Fruit fly (Drosophila melanogaster) whole organism, prepupa: ENCODE data around the gene CG13766.

ENCODE experiments used
- Blimp-1 ChIP-seq: fragments of 200-800 bp; sonication (Bioruptor generic); optimal IDR thresholded peaks from 3 replicates; lab custom pipeline; 2017; ENCODE audit warnings: missing biosample characterization, missing genetic modification characterization, mild to moderate bottlenecking, moderate library complexity, missing genetic modification reagents
- CG10631 ChIP-seq: fragments of 200-800 bp; sonication (Bioruptor generic); optimal IDR thresholded peaks from 2 replicates; lab custom pipeline; 2016; ENCODE audit warnings: missing biosample characterization, missing genetic modification characterization
- CG11294 ChIP-seq: fragments of 200-800 bp; sonication (Bioruptor generic); IDR thresholded peaks from 2 replicates; pipeline ENCODE4 v1.3.6; 2022; ENCODE audit warnings: missing biosample characterization, missing genetic modification characterization
- CG11762 ChIP-seq: fragments of 200-800 bp; sonication (Bioruptor generic); optimal IDR thresholded peaks from 3 replicates; lab custom pipeline; 2016; ENCODE audit warnings: missing biosample characterization, missing genetic modification characterization; ENCODE audit not compliant: insufficient read depth
- CG15336 ChIP-seq: fragments of 200-800 bp; sonication (Bioruptor generic); IDR thresholded peaks from 2 replicates; pipeline ENCODE4 v1.3.6; 2022; ENCODE audit warnings: missing biosample characterization, missing genetic modification characterization
- CG1621 ChIP-seq: fragments of 200-800 bp; sonication (Bioruptor generic); optimal IDR thresholded peaks from 3 replicates; lab custom pipeline; 2018; ENCODE audit warnings: missing biosample characterization, mild to moderate bottlenecking, missing genetic modification characterization
- CG16779 ChIP-seq: fragments of 200-800 bp; sonication (Bioruptor generic); optimal IDR thresholded peaks from 3 replicates; lab custom pipeline; 2017; ENCODE audit warnings: missing biosample characterization, mild to moderate bottlenecking, missing genetic modification characterization
- CG3032 ChIP-seq: fragments of 200-800 bp; optimal IDR thresholded peaks from 2 replicates; lab custom pipeline; 2019; ENCODE audit warnings: missing biosample characterization, mild to moderate bottlenecking, missing genetic modification characterization, moderate library complexity
- CG32006 ChIP-seq: fragments of 200-800 bp; sonication (Bioruptor generic); optimal IDR thresholded peaks from 3 replicates; lab custom pipeline; 2017; ENCODE audit warnings: missing biosample characterization, mild to moderate bottlenecking, missing genetic modification characterization
- CG34406 ChIP-seq: fragments of 200-800 bp; sonication (Bioruptor generic); optimal IDR thresholded peaks from 3 replicates; lab custom pipeline; 2016; ENCODE audit warnings: missing biosample characterization, missing genetic modification characterization
- CG4318 ChIP-seq: fragments of 200-800 bp; sonication (Bioruptor generic); optimal IDR thresholded peaks from 3 replicates; lab custom pipeline; 2017; ENCODE audit warnings: missing biosample characterization, mild to moderate bottlenecking, missing genetic modification characterization
- CG6163 ChIP-seq: fragments of 200-800 bp; sonication (Bioruptor generic); IDR thresholded peaks from 3 replicates; pipeline ENCODE4 v1.3.6; 2022; ENCODE audit warnings: missing biosample characterization, missing genetic modification characterization
- CG6276 ChIP-seq: fragments of 200-800 bp; sonication (Bioruptor generic); optimal IDR thresholded peaks from 2 replicates; lab custom pipeline; 2017; ENCODE audit warnings: missing biosample characterization, mild to moderate bottlenecking, missing genetic modification characterization
- CG6792 ChIP-seq: fragments of 200-800 bp; sonication (Bioruptor generic); optimal IDR thresholded peaks from 3 replicates; lab custom pipeline; 2016; ENCODE audit warnings: missing biosample characterization, missing genetic modification characterization
- CG6808 ChIP-seq: fragments of 200-800 bp; sonication (Bioruptor generic); optimal IDR thresholded peaks from 3 replicates; lab custom pipeline; 2017; ENCODE audit warnings: missing biosample characterization, missing genetic modification characterization, mild to moderate bottlenecking, moderate library complexity, missing genetic modification reagents
- CG7368 ChIP-seq: fragments of 200-800 bp; sonication (Bioruptor generic); optimal IDR thresholded peaks from 3 replicates; lab custom pipeline; 2016; ENCODE audit warnings: missing biosample characterization, missing genetic modification characterization
- CG8119 ChIP-seq: fragments of 200-800 bp; sonication (Bioruptor generic); IDR thresholded peaks from 3 replicates; pipeline ENCODE4 v1.3.6; 2022; ENCODE audit warnings: missing biosample characterization, missing genetic modification characterization
- CG8319 ChIP-seq: fragments of 200-800 bp; sonication (Bioruptor generic); optimal IDR thresholded peaks from 3 replicates; lab custom pipeline; 2016; ENCODE audit warnings: missing biosample characterization, missing genetic modification characterization
- CG8632 ChIP-seq: fragments of 200-800 bp; sonication (Bioruptor generic); optimal IDR thresholded peaks from 3 replicates; lab custom pipeline; 2016; ENCODE audit warnings: missing biosample characterization, missing genetic modification characterization
- CG9139 ChIP-seq: fragments of 200-800 bp; sonication (Bioruptor generic); optimal IDR thresholded peaks from 3 replicates; lab custom pipeline; 2017; ENCODE audit warnings: missing biosample characterization, mild to moderate bottlenecking, missing genetic modification characterization
- Eip75B ChIP-seq: fragments of 200-800 bp; sonication (Bioruptor generic); optimal IDR thresholded peaks from 3 replicates; lab custom pipeline; 2016; ENCODE audit warnings: missing biosample characterization, missing genetic modification characterization
- Eip78C ChIP-seq: fragments of 200-800 bp; sonication (Bioruptor generic); peaks from one replicate; lab custom pipeline; 2016; ENCODE audit warnings: missing biosample characterization, missing genetic modification characterization
- Eip93F ChIP-seq: fragments of 200-800 bp; sonication (Bioruptor generic); optimal IDR thresholded peaks from 2 replicates; lab custom pipeline; 2016; ENCODE audit warnings: missing biosample characterization, mild to moderate bottlenecking, missing genetic modification characterization
- Ets21C ChIP-seq: fragments of 200-800 bp; sonication (Bioruptor generic); optimal IDR thresholded peaks from 3 replicates; lab custom pipeline; 2016; ENCODE audit warnings: missing biosample characterization, missing genetic modification characterization
- Ets96B ChIP-seq: fragments of 200-800 bp; optimal IDR thresholded peaks from 2 replicates; lab custom pipeline; 2019; ENCODE audit warnings: missing biosample characterization, mild to moderate bottlenecking, missing genetic modification characterization, moderate library complexity
- Gug ChIP-seq: fragments of 200-800 bp; sonication (Bioruptor generic); IDR thresholded peaks from 2 replicates; pipeline ENCODE4 v1.3.6; 2022; ENCODE audit warnings: missing biosample characterization, missing genetic modification characterization
- Hr38 ChIP-seq: sonication (Bioruptor generic); optimal IDR thresholded peaks from 2 replicates; lab custom pipeline; 2016; ENCODE audit warnings: missing biosample characterization, missing genetic modification characterization
- Hr4 ChIP-seq: fragments of 200-800 bp; sonication (Bioruptor generic); optimal IDR thresholded peaks from 3 replicates; lab custom pipeline; 2016; ENCODE audit warnings: missing biosample characterization, missing genetic modification characterization
- Met ChIP-seq: fragments of 200-800 bp; sonication (Bioruptor generic); optimal IDR thresholded peaks from 3 replicates; lab custom pipeline; 2016; ENCODE audit warnings: missing biosample characterization, missing genetic modification characterization
- OdsH ChIP-seq: fragments of 200-800 bp; sonication (Bioruptor generic); optimal IDR thresholded peaks from 3 replicates; lab custom pipeline; 2016; ENCODE audit warnings: missing biosample characterization, missing genetic modification characterization
- Sox102F ChIP-seq: fragments of 200-800 bp; sonication (Bioruptor generic); optimal IDR thresholded peaks from 2 replicates; lab custom pipeline; 2016; ENCODE audit warnings: missing biosample characterization, mild to moderate bottlenecking, missing genetic modification characterization
- Sox15 ChIP-seq: fragments of 200-800 bp; sonication (Bioruptor generic); optimal IDR thresholded peaks from 3 replicates; lab custom pipeline; 2016; ENCODE audit warnings: missing biosample characterization, missing genetic modification characterization
- achi ChIP-seq: fragments of 200-800 bp; sonication (Bioruptor generic); optimal IDR thresholded peaks from 3 replicates; lab custom pipeline; 2016; ENCODE audit warnings: missing biosample characterization, missing genetic modification characterization
- cyc ChIP-seq: fragments of 200-800 bp; sonication (Bioruptor generic); optimal IDR thresholded peaks from 3 replicates; lab custom pipeline; 2016; ENCODE audit warnings: missing biosample characterization, missing genetic modification characterization
- dac ChIP-seq: fragments of 200-800 bp; sonication (Bioruptor generic); optimal IDR thresholded peaks from 2 replicates; lab custom pipeline; 2017; ENCODE audit warnings: missing biosample characterization, mild to moderate bottlenecking, missing genetic modification characterization
- dsx ChIP-seq: fragments of 200-800 bp; optimal IDR thresholded peaks from 3 replicates; lab custom pipeline; 2019; ENCODE audit warnings: missing biosample characterization, mild to moderate bottlenecking, missing genetic modification characterization, moderate library complexity; ENCODE audit not compliant: poor library complexity, severe bottlenecking
- eg ChIP-seq: fragments of 200-800 bp; sonication (Bioruptor generic); IDR thresholded peaks from 3 replicates; pipeline ENCODE4 v1.3.6; 2022; ENCODE audit warnings: missing biosample characterization, missing genetic modification characterization
- esn ChIP-seq: fragments of 200-800 bp; sonication (Bioruptor generic); optimal IDR thresholded peaks from 2 replicates; lab custom pipeline; 2016; ENCODE audit warnings: missing biosample characterization, mild to moderate bottlenecking, missing genetic modification characterization, moderate library complexity
- fd59A ChIP-seq: fragments of 200-800 bp; sonication (Bioruptor generic); optimal IDR thresholded peaks from 2 replicates; lab custom pipeline; 2017; ENCODE audit warnings: missing biosample characterization, mild to moderate bottlenecking, missing genetic modification characterization, missing genetic modification reagents
- fd85E ChIP-seq: fragments of 200-800 bp; sonication (Bioruptor generic); optimal IDR thresholded peaks from 3 replicates; lab custom pipeline; 2016; ENCODE audit warnings: missing biosample characterization, missing genetic modification characterization
- fkh ChIP-seq: fragments of 200-800 bp; sonication (Bioruptor generic); optimal IDR thresholded peaks from 3 replicates; lab custom pipeline; 2017; ENCODE audit warnings: missing biosample characterization, mild to moderate bottlenecking, missing genetic modification characterization, moderate library complexity
- lz ChIP-seq: fragments of 200-800 bp; sonication (Bioruptor generic); optimal IDR thresholded peaks from 3 replicates; lab custom pipeline; 2016; ENCODE audit warnings: missing biosample characterization, missing genetic modification characterization
- net ChIP-seq: fragments of 200-800 bp; sonication (Bioruptor generic); optimal IDR thresholded peaks from 3 replicates; lab custom pipeline; 2016; ENCODE audit warnings: missing biosample characterization, missing genetic modification characterization
- pdm3 ChIP-seq: fragments of 200-800 bp; sonication (Bioruptor generic); optimal IDR thresholded peaks from 3 replicates; lab custom pipeline; 2016; ENCODE audit warnings: missing biosample characterization, missing genetic modification characterization
- spab ChIP-seq: fragments of 200-800 bp; sonication (Bioruptor generic); optimal IDR thresholded peaks from 2 replicates; lab custom pipeline; 2017; ENCODE audit warnings: missing biosample characterization, mild to moderate bottlenecking, missing genetic modification characterization, missing genetic modification reagents
- ss ChIP-seq, 2 experiments: fragments of 200-800 bp; sonication (Bioruptor generic); optimal IDR thresholded peaks; 2 replicates in 1 of 2; 3 replicates in 1 of 2; lab custom pipeline; 2017 to 2018; ENCODE audit warnings: mild to moderate bottlenecking in 2 of 2, missing biosample characterization in 2 of 2, missing genetic modification characterization in 2 of 2, moderate library complexity in 1 of 2
- vri ChIP-seq: fragments of 200-800 bp; sonication (Bioruptor generic); optimal IDR thresholded peaks from 3 replicates; lab custom pipeline; 2016; ENCODE audit warnings: missing biosample characterization, mild to moderate bottlenecking, missing genetic modification characterization

The CG13766 gene

DNA sequence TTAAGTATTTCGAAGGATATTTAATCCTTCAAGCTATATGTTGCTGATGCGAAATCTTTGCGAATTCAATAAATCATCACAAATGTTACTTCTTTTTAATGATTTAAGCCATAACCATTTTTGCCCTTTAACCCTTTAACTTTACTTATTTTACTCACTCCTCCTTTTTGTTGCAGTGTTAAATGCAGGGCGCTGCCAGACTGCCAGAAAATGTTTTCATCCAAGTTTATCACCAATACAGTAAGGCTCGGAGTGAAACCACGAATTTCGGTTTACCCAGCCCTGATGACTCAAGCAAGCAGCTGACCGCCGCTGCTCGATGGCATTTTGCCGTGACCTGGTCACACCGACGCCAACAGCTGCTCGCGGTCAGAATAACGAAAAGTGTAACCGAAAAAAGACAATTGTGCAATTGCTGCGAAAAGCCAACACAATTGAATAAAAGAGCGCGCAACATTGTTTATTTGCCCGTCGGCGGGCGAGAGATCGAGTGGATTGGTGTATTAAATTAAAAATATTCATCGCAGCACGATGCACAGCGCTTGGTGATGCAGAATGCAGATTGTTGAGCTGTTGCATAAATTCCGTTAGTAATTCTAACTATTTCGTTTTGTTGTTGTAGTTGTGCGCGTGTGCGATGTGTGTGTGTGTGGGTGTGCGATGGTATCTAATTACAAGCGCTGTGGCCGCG is 44.8 kb upstream of the CG13766 start, which contains the start of gene CG11050 (continued):
- TF ChIP-seq Eip78C (peak; percentile 84), CG8632 (GFP tag; lab: Kevin White, UChicago) (peak; percentile 42), Eip75B (peak; percentile 30), pdm3 (GFP tag; lab: Kevin White, UChicago) (peak; percentile 71), dac (GFP tag; lab: Kevin White, UChicago) (peak; percentile 43), CG6792 (GFP tag; lab: Kevin White, UChicago) (peak; percentile 40), cyc (peak; percentile 70), eg (GFP tag; lab: Robert Waterston, UW) (peak; percentile 78), CG6808 (GFP tag; lab: Kevin White, UChicago) (no peak)

- TF ChIP-seq CG8632 (GFP tag; lab: Kevin White, UChicago): peak; percentile 67
- TF ChIP-seq CG34406 (GFP tag; lab: Kevin White, UChicago): peak; percentile 54
- peak; percentile 62 for TF ChIP-seq CG6808 (GFP tag; lab: Kevin White, UChicago)
- peak; percentile 82 for TF ChIP-seq Gug
- peak; percentile 70 for TF ChIP-seq Ets96B (tag; lab: Kevin White, UChicago)
- peak; percentile 9 for TF ChIP-seq Eip93F (GFP tag; lab: Kevin White, UChicago)
- TF ChIP-seq CG16779 (tag; lab: Kevin White, UChicago): peak; percentile 59
- TF ChIP-seq Hr4 (GFP tag; lab: Kevin White, UChicago): peak; percentile 75
- peak; percentile 72 for TF ChIP-seq Eip75B
- TF ChIP-seq achi: peak; percentile 76
- TF ChIP-seq CG11294: peak; percentile 83
- TF ChIP-seq CG11762 (GFP tag; lab: Kevin White, UChicago): peak; percentile 24
- peak; percentile 91 for TF ChIP-seq CG15336 (GFP tag; lab: Robert Waterston, UW)
- peak; percentile 90 for TF ChIP-seq eg (GFP tag; lab: Robert Waterston, UW)
- no peak for TF ChIP-seq Hr38 (GFP tag; lab: Kevin White, UChicago)
- peak; percentile 89 for TF ChIP-seq CG8119 (GFP tag; lab: Robert Waterston, UW)
- peak; percentile 67 for TF ChIP-seq cyc
- peak; percentile 58 for TF ChIP-seq Sox15
- TF ChIP-seq vri (GFP tag; lab: Kevin White, UChicago): peak; percentile 46
- TF ChIP-seq CG1621 (tag; lab: Kevin White, UChicago): peak; percentile 61
- peak; percentile 70 for TF ChIP-seq CG4318 (GFP tag; lab: Kevin White, UChicago)
- TF ChIP-seq fd85E (GFP tag; lab: Kevin White, UChicago): no peak
- peak; percentile 69 for TF ChIP-seq Sox102F (GFP tag; lab: Kevin White, UChicago)
- peak; percentile 43 for TF ChIP-seq dac (GFP tag; lab: Kevin White, UChicago)
- TF ChIP-seq CG9139 (GFP tag; lab: Kevin White, UChicago): peak; percentile 17
- peak; percentile 65 for TF ChIP-seq dsx (GFP tag; lab: Kevin White, UChicago)
- TF ChIP-seq net (GFP tag; lab: Kevin White, UChicago): peak; percentile 65
- TF ChIP-seq CG8319: peak; percentile 44
- TF ChIP-seq CG6276: peak; percentile 56
- peak; percentile 61 for TF ChIP-seq CG6792 (GFP tag; lab: Kevin White, UChicago)
- no peak for TF ChIP-seq esn (GFP tag; lab: Kevin White, UChicago)
- TF ChIP-seq fkh: no peak
- peak; percentile 78 for TF ChIP-seq CG3032 (tag; lab: Kevin White, UChicago)
- TF ChIP-seq CG7368 (GFP tag; lab: Kevin White, UChicago): peak; percentile 38
- TF ChIP-seq CG6163 (GFP tag; lab: Robert Waterston, UW): peak; percentile 90
- peak; percentile 71 for TF ChIP-seq CG10631 (GFP tag; lab: Kevin White, UChicago)
- TF ChIP-seq Met: peak; percentile 75
- peak; percentile 76 for TF ChIP-seq OdsH (GFP tag; lab: Kevin White, UChicago)
- peak; percentile 63 for TF ChIP-seq Ets21C (GFP tag; lab: Kevin White, UChicago)
- TF ChIP-seq ss (GFP tag; optimal IDR thresholded peaks at IDR 0.05; lab: Kevin White, UChicago): peak; percentile 53 to 75
- no peak for TF ChIP-seq Blimp-1
- TF ChIP-seq CG32006: peak; percentile 77
- TF ChIP-seq spab (GFP tag; lab: Kevin White, UChicago): peak; percentile 65
- TF ChIP-seq lz (GFP tag; lab: Kevin White, UChicago): peak; percentile 72
- TF ChIP-seq fd59A (GFP tag; lab: Kevin White, UChicago): peak; percentile 57
Measured at dm6 chr2L:6601018-6601505, 35.1 kb upstream of the CG13766 start, which contains the start of gene Dpp10. Gene Dpp10, minus strand, starts transcription at chr2L:6601068.
